Worm (Caenorhabditis elegans): ENCODE results near the gene C10E2.1.

- TF ChIP-seq snpc-4 (tag; optimal IDR thresholded peaks at IDR 0.05) = no peak
- TF ChIP-seq mab-5 (tag; optimal IDR thresholded peaks at IDR 0.05) = no peak
- no peak for TF ChIP-seq cnd-1 (tag; optimal IDR thresholded peaks at IDR 0.05)
- no peak for TF ChIP-seq nhr-28 (tag; optimal IDR thresholded peaks at IDR 0.05)
- TF ChIP-seq blmp-1 (tag; optimal IDR thresholded peaks at IDR 0.05) = no peak
Observed at ce11 chrX:16799065-16799663, 36.5 kb downstream of the C10E2.1 start.

All from whole organism, mixed stage, embryonic.